Fruit fly (Drosophila melanogaster) whole organism, embryonic: ENCODE measurements around the gene IleRS-m.

ENCODE experiments used
- Abd-B ChIP-seq: fragments of 200-800 bp; sonication (Bioruptor generic); optimal IDR thresholded peaks from 2 replicates; lab custom pipeline; 2018; ENCODE audit warnings: missing biosample characterization, mild to moderate bottlenecking, missing genetic modification characterization, moderate library complexity
- Antp ChIP-seq: fragments of 200-800 bp; sonication (Bioruptor generic); optimal IDR thresholded peaks from 3 replicates; lab custom pipeline; 2016; ENCODE audit warnings: missing biosample characterization, missing genetic modification characterization
- BtbVII ChIP-seq: fragments of 200-800 bp; sonication (Bioruptor generic); optimal IDR thresholded peaks from 3 replicates; lab custom pipeline; 2017; ENCODE audit warnings: missing biosample characterization, mild to moderate bottlenecking, missing genetic modification characterization
- CG10979 ChIP-seq: fragments of 200-800 bp; sonication (Bioruptor generic); optimal IDR thresholded peaks from 2 replicates; lab custom pipeline; 2018; ENCODE audit warnings: missing biosample characterization, mild to moderate bottlenecking, missing genetic modification characterization, moderate library complexity
- CG11695 ChIP-seq: fragments of 200-800 bp; sonication (Bioruptor generic); IDR thresholded peaks from 3 replicates; pipeline ENCODE4 v1.3.6; 2022; ENCODE audit warnings: missing biosample characterization, missing genetic modification characterization
- CG12236 ChIP-seq: fragments of 200-800 bp; sonication (Bioruptor generic); optimal IDR thresholded peaks from 2 replicates; lab custom pipeline; 2016; ENCODE audit warnings: missing biosample characterization, missing genetic modification characterization
- CG14667 ChIP-seq: fragments of 200-800 bp; sonication (Bioruptor generic); IDR thresholded peaks from 2 replicates; pipeline ENCODE4 v1.3.6; 2022; ENCODE audit warnings: missing biosample characterization, missing genetic modification characterization
- CG16863 ChIP-seq: fragments of 200-800 bp; sonication (Bioruptor generic); optimal IDR thresholded peaks from 3 replicates; lab custom pipeline; 2016; ENCODE audit warnings: missing biosample characterization, missing genetic modification characterization
- CG34224 ChIP-seq: fragments of 200-800 bp; sonication (Bioruptor generic); IDR thresholded peaks from 3 replicates; pipeline ENCODE4 v1.3.6; 2022; ENCODE audit warnings: missing biosample characterization, missing genetic modification characterization; ENCODE audit not compliant: partially characterized antibody
- CG4282 ChIP-seq: fragments of 200-800 bp; sonication (Bioruptor generic); optimal IDR thresholded peaks from 2 replicates; lab custom pipeline; 2016; ENCODE audit warnings: missing biosample characterization, missing genetic modification characterization
- CG6254 ChIP-seq: fragments of 200-800 bp; sonication (Bioruptor generic); optimal IDR thresholded peaks from 3 replicates; lab custom pipeline; 2017; ENCODE audit warnings: mild to moderate bottlenecking, missing biosample characterization, missing genetic modification reagents, missing genetic modification characterization
- CG6765 ChIP-seq: fragments of 200-800 bp; sonication (Bioruptor generic); optimal IDR thresholded peaks from 3 replicates; lab custom pipeline; 2017; ENCODE audit warnings: missing biosample characterization, mild to moderate bottlenecking, missing genetic modification characterization
- CG9215 ChIP-seq: fragments of 200-800 bp; sonication (Bioruptor generic); IDR thresholded peaks from 2 replicates; pipeline ENCODE4 v1.3.6; 2022; ENCODE audit warnings: missing biosample characterization, missing genetic modification characterization
- CG9437 ChIP-seq: fragments of 200-800 bp; sonication (Bioruptor generic); optimal IDR thresholded peaks from 2 replicates; lab custom pipeline; 2018; ENCODE audit warnings: missing biosample characterization, mild to moderate bottlenecking, missing genetic modification characterization
- CG9817 ChIP-seq: fragments of 200-800 bp; sonication (Bioruptor generic); optimal IDR thresholded peaks from 2 replicates; lab custom pipeline; 2018; ENCODE audit warnings: missing biosample characterization, mild to moderate bottlenecking, missing genetic modification characterization, moderate library complexity
- D19B ChIP-seq: fragments of 200-800 bp; sonication (Bioruptor generic); optimal IDR thresholded peaks from 2 replicates; lab custom pipeline; 2017; ENCODE audit warnings: missing biosample characterization, mild to moderate bottlenecking, missing genetic modification characterization
- Dfd ChIP-seq, 2 experiments: fragments of >200 bp; optimal IDR thresholded peaks; 2 replicates each; lab custom pipeline; 2017; ENCODE audit warnings: missing biosample characterization in 2 of 2, missing genetic modification characterization in 2 of 2
- Drgx ChIP-seq: fragments of 200-800 bp; sonication (Bioruptor generic); IDR thresholded peaks from 2 replicates; pipeline ENCODE4 v1.3.6; 2022; ENCODE audit warnings: missing biosample characterization, missing genetic modification characterization
- ERR ChIP-seq: fragments of 200-800 bp; sonication (Bioruptor generic); optimal IDR thresholded peaks from 2 replicates; lab custom pipeline; 2016; ENCODE audit warnings: missing biosample characterization, missing genetic modification characterization
- Eip74EF ChIP-seq, 2 experiments: fragments of 200-800 bp in 1 of 2; fragments of >200 bp in 1 of 2; sonication (Bioruptor generic) in 1 of 2; optimal IDR thresholded peaks; 2 replicates each; lab custom pipeline; 2017 to 2019; ENCODE audit warnings: missing biosample characterization in 2 of 2, missing genetic modification characterization in 2 of 2, mild to moderate bottlenecking in 1 of 2, moderate library complexity in 1 of 2
- Fer2 ChIP-seq: fragments of 200-800 bp; sonication (Bioruptor generic); optimal IDR thresholded peaks from 2 replicates; lab custom pipeline; 2018; ENCODE audit warnings: missing biosample characterization, mild to moderate bottlenecking, missing genetic modification characterization, moderate library complexity
- Hmr ChIP-seq: fragments of 200-800 bp; sonication (Bioruptor generic); optimal IDR thresholded peaks from 3 replicates; lab custom pipeline; 2017; ENCODE audit warnings: mild to moderate bottlenecking, missing biosample characterization, missing genetic modification reagents, missing genetic modification characterization
- Hmx ChIP-seq: fragments of 200-800 bp; sonication (Bioruptor generic); optimal IDR thresholded peaks from 2 replicates; lab custom pipeline; 2016; ENCODE audit warnings: missing biosample characterization, missing genetic modification characterization
- MESR4 ChIP-seq: fragments of 200-800 bp; sonication (Bioruptor generic); optimal IDR thresholded peaks from 2 replicates; lab custom pipeline; 2018; ENCODE audit warnings: missing biosample characterization, mild to moderate bottlenecking, missing genetic modification characterization, moderate library complexity
- Nf-YC ChIP-seq: fragments of 200-800 bp; optimal IDR thresholded peaks from 3 replicates; lab custom pipeline; 2019; ENCODE audit warnings: missing biosample characterization, mild to moderate bottlenecking, missing genetic modification characterization, moderate library complexity
- NfI ChIP-seq: fragments of 200-800 bp; sonication (Bioruptor generic); optimal IDR thresholded peaks from 3 replicates; lab custom pipeline; 2018; ENCODE audit warnings: missing biosample characterization, mild to moderate bottlenecking, missing genetic modification characterization, moderate library complexity
- Oli ChIP-seq: fragments of 200-800 bp; sonication (Bioruptor generic); optimal IDR thresholded peaks from 2 replicates; lab custom pipeline; 2018; ENCODE audit warnings: missing biosample characterization, mild to moderate bottlenecking, missing genetic modification characterization, moderate library complexity
- Pdp1 ChIP-seq, 2 experiments: fragments of 200-800 bp; sonication (Bioruptor generic); optimal IDR thresholded peaks; 3 replicates each; lab custom pipeline; 2016; ENCODE audit warnings: missing biosample characterization in 2 of 2, missing genetic modification characterization in 2 of 2, mild to moderate bottlenecking in 1 of 2, moderate library complexity in 1 of 2
- Rx ChIP-seq: fragments of 200-800 bp; sonication (Bioruptor generic); IDR thresholded peaks from 2 replicates; pipeline ENCODE4 v1.3.6; 2022; ENCODE audit warnings: missing biosample characterization, missing genetic modification characterization
- Scr ChIP-seq: fragments of 200-800 bp; sonication (Bioruptor generic); IDR thresholded peaks from 2 replicates; pipeline ENCODE4 v1.3.6; 2022; ENCODE audit warnings: missing biosample characterization, missing genetic modification characterization; ENCODE audit not compliant: partially characterized antibody
- Usf ChIP-seq: fragments of 200-800 bp; sonication (Bioruptor generic); optimal IDR thresholded peaks from 2 replicates; lab custom pipeline; 2017; ENCODE audit warnings: missing genotype, missing biosample characterization, missing genetic modification characterization
- abd-A ChIP-seq: fragments of 200-800 bp; sonication (Bioruptor generic); optimal IDR thresholded peaks from 3 replicates; lab custom pipeline; 2019; ENCODE audit warnings: missing biosample characterization, mild to moderate bottlenecking, missing genetic modification characterization, moderate library complexity
- ara ChIP-seq: fragments of 200-800 bp; sonication (Bioruptor generic); IDR thresholded peaks from 2 replicates; pipeline ENCODE4 v1.3.6; 2022; ENCODE audit warnings: missing biosample characterization, missing genetic modification characterization
- bbx ChIP-seq: fragments of 200-800 bp; sonication (Bioruptor generic); IDR thresholded peaks from 2 replicates; pipeline ENCODE4 v1.3.6; 2022; ENCODE audit warnings: missing biosample characterization, missing genetic modification characterization; ENCODE audit not compliant: partially characterized antibody
- bsh ChIP-seq, 2 experiments: fragments of 200-800 bp; sonication (Bioruptor generic); optimal IDR thresholded peaks; 2 replicates each; lab custom pipeline; 2017 to 2018; ENCODE audit warnings: mild to moderate bottlenecking in 2 of 2, missing biosample characterization in 2 of 2, missing genetic modification characterization in 2 of 2, moderate library complexity in 1 of 2
- danr ChIP-seq: fragments of 200-800 bp; sonication (Bioruptor generic); IDR thresholded peaks from 2 replicates; pipeline ENCODE4 v1.3.6; 2022; ENCODE audit warnings: missing biosample characterization, missing genetic modification characterization
- dmrt99B ChIP-seq: fragments of 200-800 bp; sonication (Bioruptor generic); optimal IDR thresholded peaks from 2 replicates; lab custom pipeline; 2018; ENCODE audit warnings: missing biosample characterization, mild to moderate bottlenecking, missing genetic modification characterization, moderate library complexity
- fu2 ChIP-seq: fragments of 200-800 bp; sonication (Bioruptor generic); optimal IDR thresholded peaks from 2 replicates; lab custom pipeline; 2016; ENCODE audit warnings: missing biosample characterization, missing genetic modification characterization
- grau ChIP-seq: fragments of 200-800 bp; optimal IDR thresholded peaks from 3 replicates; lab custom pipeline; 2019; ENCODE audit warnings: missing biosample characterization, mild to moderate bottlenecking, missing genetic modification characterization, moderate library complexity
- gt ChIP-seq: fragments of 200-800 bp; sonication (Bioruptor generic); IDR thresholded peaks from 2 replicates; pipeline ENCODE4 v1.3.6; 2022; ENCODE audit warnings: missing biosample characterization, missing genetic modification characterization
- hth ChIP-seq: fragments of >200 bp; optimal IDR thresholded peaks from 2 replicates; lab custom pipeline; 2017; ENCODE audit warnings: inconsistent platforms
- luna ChIP-seq: fragments of 200-800 bp; sonication (Bioruptor generic); optimal IDR thresholded peaks from 2 replicates; lab custom pipeline; 2016; ENCODE audit warnings: missing biosample characterization, missing genetic modification characterization
- maf-S ChIP-seq: fragments of 200-800 bp; sonication (Bioruptor generic); optimal IDR thresholded peaks from 2 replicates; lab custom pipeline; 2016; ENCODE audit warnings: missing biosample characterization, missing genetic modification characterization
- pros ChIP-seq: fragments of 200-800 bp; sonication (Bioruptor generic); optimal IDR thresholded peaks from 3 replicates; lab custom pipeline; 2019; ENCODE audit warnings: missing biosample characterization, mild to moderate bottlenecking, missing genetic modification characterization, moderate library complexity
- sens ChIP-seq: fragments of 200-800 bp; sonication (Bioruptor generic); peaks from one replicate; lab custom pipeline; 2016; ENCODE audit warnings: missing biosample characterization, missing genetic modification characterization
- so ChIP-seq: fragments of 200-800 bp; sonication (Bioruptor generic); IDR thresholded peaks from 3 replicates; pipeline ENCODE4 v1.3.6; 2022; ENCODE audit warnings: missing biosample characterization, missing genetic modification characterization
- ssp ChIP-seq: fragments of 200-800 bp; sonication (Bioruptor generic); IDR thresholded peaks from 2 replicates; pipeline ENCODE4 v1.3.6; 2022; ENCODE audit warnings: missing biosample characterization, missing genetic modification characterization
- stc ChIP-seq: fragments of 200-800 bp; sonication (Bioruptor generic); IDR thresholded peaks from 2 replicates; pipeline ENCODE4 v1.3.6; 2022; ENCODE audit warnings: missing biosample characterization, missing genetic modification characterization
- ttk ChIP-seq: fragments of 200-800 bp; sonication (Bioruptor generic); IDR thresholded peaks from 2 replicates; pipeline ENCODE4 v2.1.2; 2022; ENCODE audit warnings: missing biosample characterization, missing genetic modification characterization

Gene IleRS-m

dm6 chr3L:16052145-16053025, 47.7 kb upstream of the IleRS-m start (continued):
- TF ChIP-seq maf-S (GFP tag; lab: Kevin White, UChicago) = no peak
- no peak for TF ChIP-seq NfI (GFP tag; lab: Kevin White, UChicago)
- peak; percentile 80 for TF ChIP-seq sens (GFP tag; lab: Kevin White, UChicago)
- no peak for TF ChIP-seq CG6254 (GFP tag; lab: Kevin White, UChicago)
- TF ChIP-seq Dfd (GFP tag; optimal IDR thresholded peaks at IDR 0.05; lab: Kevin White, UChicago) = peak; percentile 4 to 96
- no peak for TF ChIP-seq hth (lab: Kevin White, UChicago)
- no peak for TF ChIP-seq MESR4
- TF ChIP-seq CG16863 (GFP tag; lab: Kevin White, UChicago) = no peak
- TF ChIP-seq luna (GFP tag; lab: Kevin White, UChicago) = no peak
- TF ChIP-seq Oli (tag; lab: Kevin White, UChicago) = no peak
- no peak; the same call in 1 of the 2 replicates for TF ChIP-seq Scr (GFP tag; lab: Robert Waterston, UW)
- TF ChIP-seq Pdp1 (GFP tag; optimal IDR thresholded peaks at IDR 0.05; lab: Kevin White, UChicago) = peak in 1 of 2 experiments; percentile 78
- TF ChIP-seq CG9817 (tag; lab: Kevin White, UChicago) = no peak
- TF ChIP-seq D19B = no peak
- TF ChIP-seq pros (GFP tag; lab: Kevin White, UChicago) = peak; percentile 89
- no peak for TF ChIP-seq CG9215 (GFP tag; lab: Robert Waterston, UW)
- TF ChIP-seq fu2 (GFP tag; lab: Kevin White, UChicago) = no peak
- no peak for TF ChIP-seq stc
- no peak for TF ChIP-seq Fer2
- TF ChIP-seq CG9437 (GFP tag; lab: Kevin White, UChicago) = no peak
- no peak for TF ChIP-seq CG4282 (GFP tag; lab: Kevin White, UChicago)
- TF ChIP-seq CG12236 = no peak
- no peak for TF ChIP-seq CG6765 (GFP tag; lab: Kevin White, UChicago)
- peak; percentile 22; the same call in 1 of the 2 replicates for TF ChIP-seq Drgx (GFP tag; lab: Robert Waterston, UW)
- peak; percentile 8 to 89 for TF ChIP-seq Eip74EF (GFP tag; optimal IDR thresholded peaks at IDR 0.05; lab: Kevin White, UChicago)
- no peak for TF ChIP-seq danr (GFP tag; lab: Robert Waterston, UW)
- no peak for TF ChIP-seq Rx (GFP tag; lab: Robert Waterston, UW)
- TF ChIP-seq bbx (GFP tag; lab: Robert Waterston, UW) = 0 out of 2 replicates have a peak, but pooled peaks have one; percentile 10
- TF ChIP-seq CG14667 (GFP tag; lab: Robert Waterston, UW) = no peak
- TF ChIP-seq abd-A (tag; lab: Kevin White, UChicago) = no peak
- no peak for TF ChIP-seq grau (tag; lab: Kevin White, UChicago)
- TF ChIP-seq ara = no peak
- no peak for TF ChIP-seq Antp
- TF ChIP-seq CG11695 (GFP tag; lab: Robert Waterston, UW) = no peak
- TF ChIP-seq Abd-B (GFP tag; lab: Kevin White, UChicago) = no peak
- no peak for TF ChIP-seq ssp (GFP tag; lab: Robert Waterston, UW)
- no peak for TF ChIP-seq gt (GFP tag; lab: Robert Waterston, UW)
- peak in 1 of 2 experiments; percentile 18 for TF ChIP-seq bsh (GFP tag; optimal IDR thresholded peaks at IDR 0.05; lab: Kevin White, UChicago)
- TF ChIP-seq ERR (GFP tag; lab: Kevin White, UChicago) = no peak
- TF ChIP-seq CG34224 (GFP tag; lab: Robert Waterston, UW) = no peak
- TF ChIP-seq Hmr = peak; percentile 48
- no peak for TF ChIP-seq Hmx (GFP tag; lab: Kevin White, UChicago)
- no peak for TF ChIP-seq dmrt99B (tag; lab: Kevin White, UChicago)
- TF ChIP-seq so (GFP tag; lab: Robert Waterston, UW) = no peak
- peak; percentile 13 for TF ChIP-seq Nf-YC
- no peak for TF ChIP-seq BtbVII (GFP tag; lab: Kevin White, UChicago)
- no peak for TF ChIP-seq Usf (GFP tag; lab: Kevin White, UChicago)
- no peak for TF ChIP-seq CG10979 (tag; lab: Kevin White, UChicago)
- TF ChIP-seq ttk (GFP tag; lab: Robert Waterston, UW) = no peak
